Worm (Caenorhabditis elegans) whole organism, L1 larva: ENCODE measurements around the gene fbxa-42.

ENCODE experiments used
- ama-1 ChIP-seq: fragments of 150-350 bp; optimal IDR thresholded peaks from 2 replicates; lab custom pipeline; 2014
- ceh-8 ChIP-seq: fragments of 200-800 bp; sonication (Bioruptor generic); optimal IDR thresholded peaks from 2 replicates; lab custom pipeline; 2018; ENCODE audit warnings: mild to moderate bottlenecking, missing genetic modification characterization, moderate library complexity, missing compliant biosample characterization
- dpl-1 ChIP-seq, 3 experiments: fragments of 150-350 bp in 2 of 3; sonication (generic microtip) in 1 of 3; optimal IDR thresholded peaks; 2 replicates each; lab custom pipeline; 2014 to 2017; ENCODE audit warnings: missing biosample characterization in 3 of 3, missing genetic modification characterization in 3 of 3, missing genetic modification reagents in 3 of 3
- elt-3 ChIP-seq, 6 experiments: fragments of 150-350 bp in 1 of 6; sonication (generic microtip); optimal IDR thresholded peaks; 2 replicates each; lab custom pipeline; 2017 to 2018; ENCODE audit warnings: missing biosample characterization in 6 of 6, missing genetic modification characterization in 6 of 6, inconsistent platforms in 1 of 6
- hlh-17 ChIP-seq: fragments of 200-800 bp; sonication (Bioruptor generic); optimal IDR thresholded peaks from 2 replicates; lab custom pipeline; 2018; ENCODE audit warnings: missing genetic modification characterization, mild to moderate bottlenecking, missing compliant biosample characterization, moderate library complexity, borderline replicate concordance
- lir-3 ChIP-seq: sonication (generic microtip); optimal IDR thresholded peaks from 2 replicates; lab custom pipeline; 2016; ENCODE audit warnings: mild to moderate bottlenecking, missing genetic modification characterization, moderate library complexity, missing compliant biosample characterization; ENCODE audit not compliant: poor library complexity
- nhr-12 ChIP-seq: sonication (generic microtip); optimal IDR thresholded peaks from 2 replicates; lab custom pipeline; 2017; ENCODE audit warnings: missing biosample characterization, missing genetic modification characterization
- nhr-237 ChIP-seq: fragments of 150-350 bp; optimal IDR thresholded peaks from 2 replicates; lab custom pipeline; 2014; ENCODE audit warnings: missing biosample characterization, missing genetic modification characterization
- nhr-28 ChIP-seq: fragments of 150-350 bp; optimal IDR thresholded peaks from 2 replicates; lab custom pipeline; 2014; ENCODE audit warnings: missing biosample characterization, missing genetic modification characterization
- nhr-76 ChIP-seq: sonication (generic microtip); optimal IDR thresholded peaks from 2 replicates; lab custom pipeline; 2017; ENCODE audit warnings: missing biosample characterization, missing genetic modification characterization
- snpc-4 ChIP-seq: fragments of 150-350 bp; optimal IDR thresholded peaks from 2 replicates; lab custom pipeline; 2014; ENCODE audit warnings: missing biosample characterization, missing genetic modification characterization
- zip-4 ChIP-seq: fragments of 200-800 bp; sonication (Bioruptor generic); optimal IDR thresholded peaks from 2 replicates; lab custom pipeline; 2018; ENCODE audit warnings: mild to moderate bottlenecking, missing genetic modification characterization, moderate library complexity, missing compliant biosample characterization

DNA sequence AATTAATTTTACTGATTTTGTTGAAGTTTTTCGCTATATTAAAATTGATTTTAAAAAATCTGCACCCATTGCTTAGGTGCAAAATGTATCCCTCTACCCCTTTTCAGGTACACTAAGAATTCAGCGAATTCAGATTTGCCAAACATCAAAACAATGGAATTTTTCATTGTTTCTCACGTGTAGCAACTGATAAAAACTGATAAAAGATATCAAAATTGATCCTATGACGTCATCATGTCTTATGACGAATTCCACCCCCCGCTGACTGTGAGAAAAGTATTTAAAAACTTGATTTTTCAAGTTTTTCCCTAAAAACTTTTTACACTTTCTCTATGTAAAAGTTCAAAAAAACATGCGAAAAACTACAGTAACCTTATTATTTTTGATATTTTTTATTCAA lies 19.3 kb upstream of the fbxa-42 start, which contains the start of gene Y54F10BM.22:
- TF ChIP-seq zip-4 (GFP tag; lab: Kevin White, UChicago), result no peak
- TF ChIP-seq nhr-76 (tag; lab: Kevin White, UChicago), result no peak
- no peak for TF ChIP-seq ceh-8 (GFP tag; lab: Kevin White, UChicago)
- no peak for TF ChIP-seq hlh-17 (GFP tag; lab: Kevin White, UChicago)
- peak in 2 of 6 experiments; percentile 41 to 83 for TF ChIP-seq elt-3 (tag; optimal IDR thresholded peaks at IDR 0.05; lab: Kevin White, UChicago)
- TF ChIP-seq ama-1 (lab: Kevin White, UChicago), result no peak
- no peak for TF ChIP-seq dpl-1 (GFP tag; optimal IDR thresholded peaks at IDR 0.05; lab: Kevin White, UChicago)
- no peak for TF ChIP-seq lir-3 (tag; lab: Kevin White, UChicago)
- TF ChIP-seq snpc-4 (tag; lab: Kevin White, UChicago), result no peak
- TF ChIP-seq nhr-12 (tag; lab: Kevin White, UChicago), result no peak
- TF ChIP-seq nhr-28 (tag; lab: Kevin White, UChicago), result no peak
- TF ChIP-seq nhr-237 (tag; lab: Kevin White, UChicago), result no peak
